Worm (Caenorhabditis elegans): Measurements from ENCODE around the gene lsy-13.

Gene lsy-13

ce11 chrIV:16863431-16863895 is at the start of gene lsy-13, which contains the start of gene mel-46:
Gene lsy-13 (plus strand): TSS chrIV:16863870.
Gene mel-46 (minus strand): TSS chrIV:16863481.
- TF ChIP-seq mls-2 (tag; optimal IDR thresholded peaks at IDR 0.05), result peak; percentile 76
- TF ChIP-seq zip-8 (tag; optimal IDR thresholded peaks at IDR 0.05), result no peak
- no peak for TF ChIP-seq cnd-1 (tag; optimal IDR thresholded peaks at IDR 0.05)
- TF ChIP-seq ham-2 (GFP tag; optimal IDR thresholded peaks at IDR 0.05), result no peak
- no peak for TF ChIP-seq elt-3 (tag; optimal IDR thresholded peaks at IDR 0.05)
- no peak for TF ChIP-seq ceh-83 (GFP tag; optimal IDR thresholded peaks at IDR 0.05)
- TF ChIP-seq elt-1 (tag; optimal IDR thresholded peaks at IDR 0.05; ENCODE audit: borderline replicate concordance, insufficient read depth), result no peak
- TF ChIP-seq mab-5 (tag; optimal IDR thresholded peaks at IDR 0.05), result peak; percentile 54
- no peak for TF ChIP-seq nhr-12 (tag; optimal IDR thresholded peaks at IDR 0.05)
- no peak for TF ChIP-seq nhr-237 (tag; optimal IDR thresholded peaks at IDR 0.05)
- TF ChIP-seq tbx-8 (GFP tag; optimal IDR thresholded peaks at IDR 0.05), result no peak
- TF ChIP-seq M03D4.4 (tag; optimal IDR thresholded peaks at IDR 0.05), result peak; percentile 78
- TF ChIP-seq unc-120 (tag; optimal IDR thresholded peaks at IDR 0.05; ENCODE audit: poor library complexity, severe bottlenecking), result peak; percentile 40
- no peak for TF ChIP-seq hlh-1 (tag; optimal IDR thresholded peaks at IDR 0.05)
- TF ChIP-seq lin-32 (GFP tag; optimal IDR thresholded peaks at IDR 0.05), result no peak
- no peak for TF ChIP-seq ztf-11 (tag; optimal IDR thresholded peaks at IDR 0.05)
- peak; percentile 7 for TF ChIP-seq drap-1 (GFP tag; optimal IDR thresholded peaks at IDR 0.05)
- no peak for TF ChIP-seq snpc-4 (tag; optimal IDR thresholded peaks at IDR 0.05)
- no peak for TF ChIP-seq unc-62 (GFP tag; optimal IDR thresholded peaks at IDR 0.05)
- TF ChIP-seq bed-3 (GFP tag; optimal IDR thresholded peaks at IDR 0.05), result peak; percentile 41
- no peak for TF ChIP-seq blmp-1 (tag; optimal IDR thresholded peaks at IDR 0.05)
- peak; percentile 86 for TF ChIP-seq mep-1 (tag; optimal IDR thresholded peaks at IDR 0.05)
- no peak for TF ChIP-seq nhr-2 (tag; optimal IDR thresholded peaks at IDR 0.05)
- peak; percentile 80 for TF ChIP-seq sptf-1 (tag; optimal IDR thresholded peaks at IDR 0.05)
- no peak for TF ChIP-seq ceh-39 (tag; optimal IDR thresholded peaks at IDR 0.05)
- TF ChIP-seq sem-2 (GFP tag; optimal IDR thresholded peaks at IDR 0.05), result peak; percentile 24
- no peak for TF ChIP-seq nhr-28 (tag; optimal IDR thresholded peaks at IDR 0.05)
- TF ChIP-seq ceh-43 (GFP tag; optimal IDR thresholded peaks at IDR 0.05), result peak; percentile 76
- no peak for TF ChIP-seq unc-39 (tag; optimal IDR thresholded peaks at IDR 0.05)
- peak; percentile 66 for TF ChIP-seq lsy-2 (tag; optimal IDR thresholded peaks at IDR 0.05)
- no peak for TF ChIP-seq flh-1 (GFP tag; optimal IDR thresholded peaks at IDR 0.05)
- TF ChIP-seq nhr-76 (tag; optimal IDR thresholded peaks at IDR 0.05), result no peak
- peak; percentile 10 for TF ChIP-seq lin-13 (tag; optimal IDR thresholded peaks at IDR 0.05)
- peak; percentile 63 for TF ChIP-seq ces-1 (GFP tag; optimal IDR thresholded peaks at IDR 0.05)
- no peak for TF ChIP-seq pha-4 (tag; optimal IDR thresholded peaks at IDR 0.05)

DNA sequence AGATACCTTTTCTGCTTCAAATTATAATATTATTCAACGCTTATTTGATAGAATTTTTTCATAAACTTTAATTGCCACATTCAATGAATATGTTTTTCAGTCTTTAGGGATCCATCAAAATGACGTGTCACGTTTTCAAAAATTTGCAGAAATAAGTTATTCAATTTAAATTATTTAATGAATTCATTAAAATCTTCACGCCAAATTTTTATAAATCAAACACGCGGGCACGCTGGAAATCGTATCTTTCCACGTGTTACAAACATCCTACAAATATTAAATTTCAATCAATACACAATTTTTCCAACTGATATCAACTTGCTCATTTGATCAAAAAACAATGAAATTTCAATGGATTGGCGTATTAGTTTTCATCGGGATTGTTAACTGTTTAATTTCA is 41.1 kb upstream of the lsy-13 start, which contains the start of gene Y116A8A.4:
Y116A8A.4 (plus strand) TSS at position 301 of the 400 bp plus-strand sequence.
- TF ChIP-seq nhr-237 (tag; optimal IDR thresholded peaks at IDR 0.05), result no peak

DNA sequence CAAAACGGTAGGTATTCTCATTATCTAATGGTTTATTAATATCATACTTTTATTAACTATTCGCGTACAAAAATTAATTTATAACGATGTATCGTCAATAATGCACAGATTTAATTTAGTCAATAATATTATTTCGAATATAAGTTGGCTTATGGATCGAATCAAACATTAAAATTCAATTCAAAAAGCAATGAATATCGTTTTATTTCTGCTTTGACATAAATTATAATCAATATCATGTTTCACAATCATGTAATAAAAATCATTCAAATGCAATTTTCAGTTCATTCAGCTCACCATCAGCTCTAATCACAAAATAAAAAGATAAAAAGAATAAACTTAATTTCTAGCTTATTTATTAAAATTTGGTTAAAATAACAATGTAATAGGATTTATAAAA is 35.0 kb upstream of the lsy-13 start, which contains the start of gene Y116A8A.6:
Y116A8A.6 (minus strand) TSS at position 101 of the 400 bp plus-strand sequence.
- no peak for TF ChIP-seq nhr-28 (tag; optimal IDR thresholded peaks at IDR 0.05)
- no peak for TF ChIP-seq cnd-1 (tag; optimal IDR thresholded peaks at IDR 0.05)
- no peak for TF ChIP-seq mep-1 (tag; optimal IDR thresholded peaks at IDR 0.05)
- no peak for TF ChIP-seq zip-8 (tag; optimal IDR thresholded peaks at IDR 0.05)
- TF ChIP-seq lin-13 (tag; optimal IDR thresholded peaks at IDR 0.05), result no peak
- no peak for TF ChIP-seq drap-1 (GFP tag; optimal IDR thresholded peaks at IDR 0.05)
- TF ChIP-seq flh-1 (GFP tag; optimal IDR thresholded peaks at IDR 0.05), result no peak
- no peak for TF ChIP-seq M03D4.4 (tag; optimal IDR thresholded peaks at IDR 0.05)
- TF ChIP-seq blmp-1 (tag; optimal IDR thresholded peaks at IDR 0.05), result no peak
- TF ChIP-seq mls-2 (tag; optimal IDR thresholded peaks at IDR 0.05), result no peak
- TF ChIP-seq nhr-237 (tag; optimal IDR thresholded peaks at IDR 0.05), result no peak
- TF ChIP-seq lin-32 (GFP tag; optimal IDR thresholded peaks at IDR 0.05), result no peak
- no peak for TF ChIP-seq elt-3 (tag; optimal IDR thresholded peaks at IDR 0.05)
- no peak for TF ChIP-seq unc-62 (GFP tag; optimal IDR thresholded peaks at IDR 0.05)
- no peak for TF ChIP-seq mab-5 (tag; optimal IDR thresholded peaks at IDR 0.05)
- TF ChIP-seq hlh-1 (tag; optimal IDR thresholded peaks at IDR 0.05), result no peak

- no peak for TF ChIP-seq ceh-83 (GFP tag; optimal IDR thresholded peaks at IDR 0.05)
Observed at ce11 chrIV:16829896-16830295, 33.8 kb upstream of the lsy-13 start, which contains the start of gene Y116A8A.7. Gene Y116A8A.7 (plus strand): TSS chrIV:16830196.
